Fruit fly (Drosophila melanogaster) whole organism, adult: ENCODE data around the gene scpr-B.
A peak's percentile ranks its signal among the peaks of the same experiment; 100 is the strongest.

Source experiments
- CG11617 ChIP-seq: fragments of 200-800 bp; sonication (Bioruptor generic); optimal IDR thresholded peaks from 2 replicates; lab custom pipeline; 2017; ENCODE audit warnings: mild to moderate bottlenecking, missing biosample characterization, missing genetic modification reagents, missing genetic modification characterization
- CG12768 ChIP-seq: fragments of 200-800 bp; sonication (Bioruptor generic); optimal IDR thresholded peaks from 2 replicates; lab custom pipeline; 2017; ENCODE audit warnings: missing biosample characterization, missing genetic modification characterization, mild to moderate bottlenecking, moderate library complexity, missing genetic modification reagents
- CG14711 ChIP-seq: fragments of 200-800 bp; sonication (Bioruptor generic); optimal IDR thresholded peaks from 2 replicates; lab custom pipeline; 2018; ENCODE audit warnings: missing biosample characterization, mild to moderate bottlenecking, missing genetic modification characterization, moderate library complexity
- CG1620 ChIP-seq: fragments of 200-800 bp; sonication (Bioruptor generic); optimal IDR thresholded peaks from 2 replicates; lab custom pipeline; 2016; ENCODE audit warnings: missing biosample characterization, missing genetic modification characterization
- CG33017 ChIP-seq: fragments of 200-800 bp; sonication (Bioruptor generic); optimal IDR thresholded peaks from 2 replicates; lab custom pipeline; 2018; ENCODE audit warnings: missing biosample characterization, mild to moderate bottlenecking, missing genetic modification characterization, moderate library complexity
- CG5204 ChIP-seq: fragments of 200-800 bp; sonication (Bioruptor generic); optimal IDR thresholded peaks from 2 replicates; lab custom pipeline; 2016; ENCODE audit warnings: missing biosample characterization, missing genetic modification characterization
- CG7045 ChIP-seq: fragments of 200-800 bp; sonication (Bioruptor generic); optimal IDR thresholded peaks from 2 replicates; lab custom pipeline; 2017; ENCODE audit warnings: missing biosample characterization, mild to moderate bottlenecking, missing genetic modification characterization
- CG7101 ChIP-seq: fragments of 200-800 bp; sonication (Bioruptor generic); optimal IDR thresholded peaks from 2 replicates; lab custom pipeline; 2018; ENCODE audit warnings: missing biosample characterization, mild to moderate bottlenecking, missing genetic modification characterization, moderate library complexity
- Clk ChIP-seq: fragments of 200-800 bp; sonication (Bioruptor generic); optimal IDR thresholded peaks from 2 replicates; lab custom pipeline; 2017; ENCODE audit warnings: missing biosample characterization, missing genetic modification characterization
- Crg-1 ChIP-seq: fragments of 200-800 bp; sonication (Bioruptor generic); optimal IDR thresholded peaks from 2 replicates; lab custom pipeline; 2016; ENCODE audit warnings: missing biosample characterization, missing genetic modification characterization
- Hr96 ChIP-seq: fragments of 200-800 bp; sonication (Bioruptor generic); optimal IDR thresholded peaks from 2 replicates; lab custom pipeline; 2016; ENCODE audit warnings: missing biosample characterization, missing genetic modification characterization
- Mnt ChIP-seq: fragments of 200-800 bp; sonication (Bioruptor generic); optimal IDR thresholded peaks from 2 replicates; lab custom pipeline; 2016; ENCODE audit warnings: missing biosample characterization, mild to moderate bottlenecking, missing genetic modification characterization
- bab1 ChIP-seq: fragments of 200-800 bp; sonication (Bioruptor generic); optimal IDR thresholded peaks from 3 replicates; lab custom pipeline; 2019; ENCODE audit warnings: missing biosample characterization, mild to moderate bottlenecking, missing genetic modification characterization, moderate library complexity
- cic ChIP-seq: fragments of 200-800 bp; sonication (Bioruptor generic); optimal IDR thresholded peaks from 2 replicates; lab custom pipeline; 2017; ENCODE audit warnings: missing biosample characterization, mild to moderate bottlenecking, missing genetic modification characterization, moderate library complexity
- cnc ChIP-seq, 2 experiments: fragments of >200 bp; optimal IDR thresholded peaks; 2 replicates each; lab custom pipeline; 2017
- kay ChIP-seq: fragments of 200-800 bp; sonication (Bioruptor generic); peaks from one replicate; lab custom pipeline; 2016; ENCODE audit warnings: missing biosample characterization, missing genetic modification characterization, borderline replicate concordance
- ovo ChIP-seq: fragments of 200-800 bp; sonication (Bioruptor generic); optimal IDR thresholded peaks from 2 replicates; lab custom pipeline; 2016; ENCODE audit warnings: missing biosample characterization, missing genetic modification characterization
- pad ChIP-seq: fragments of 200-800 bp; sonication (Bioruptor generic); optimal IDR thresholded peaks from 3 replicates; lab custom pipeline; 2017; ENCODE audit warnings: missing biosample characterization, missing genetic modification characterization, mild to moderate bottlenecking, moderate library complexity, missing genetic modification reagents
- tj ChIP-seq: fragments of 200-800 bp; sonication (Bioruptor generic); optimal IDR thresholded peaks from 3 replicates; lab custom pipeline; 2017; ENCODE audit warnings: missing biosample characterization, mild to moderate bottlenecking, missing genetic modification characterization, moderate library complexity
- toe ChIP-seq: fragments of 200-800 bp; sonication (Bioruptor generic); optimal IDR thresholded peaks from 2 replicates; lab custom pipeline; 2016; ENCODE audit warnings: missing biosample characterization, missing genetic modification characterization

Gene scpr-B

dm6 chr3R:11230392-11230791, 10.4 kb downstream of the scpr-B start, which contains the start of gene GCC88:
TSS of gene GCC88 (minus strand) at chr3R:11230600.
- no peak for TF ChIP-seq CG5204 (GFP tag; lab: Kevin White, UChicago)
- no peak for TF ChIP-seq CG7045 (GFP tag; lab: Kevin White, UChicago)
- TF ChIP-seq CG1620 (GFP tag; lab: Kevin White, UChicago): no peak
- no peak for TF ChIP-seq Clk (GFP tag; lab: Kevin White, UChicago)
- no peak for TF ChIP-seq bab1
- no peak for TF ChIP-seq CG33017

- TF ChIP-seq kay (GFP tag; lab: Kevin White, UChicago): no peak
- peak; percentile 69 for TF ChIP-seq Mnt
- peak; percentile 97 for TF ChIP-seq CG14711
- no peak for TF ChIP-seq Hr96 (GFP tag; lab: Kevin White, UChicago)
- peak; percentile 99 for TF ChIP-seq CG33017
- peak; percentile 87 for TF ChIP-seq CG1620 (GFP tag; lab: Kevin White, UChicago)
- no peak for TF ChIP-seq cnc (optimal IDR thresholded peaks at IDR 0.05; lab: Kevin White, UChicago)
- no peak for TF ChIP-seq toe (GFP tag; lab: Kevin White, UChicago)
- TF ChIP-seq bab1: peak; percentile 98
- TF ChIP-seq Crg-1 (GFP tag; lab: Kevin White, UChicago): peak; percentile 92
- TF ChIP-seq ovo (GFP tag; lab: Kevin White, UChicago): peak; percentile 87
- peak; percentile 99 for TF ChIP-seq CG7101 (tag; lab: Kevin White, UChicago)
- peak; percentile 66 for TF ChIP-seq pad (GFP tag; lab: Kevin White, UChicago)
- peak; percentile 95 for TF ChIP-seq CG11617 (GFP tag; lab: Kevin White, UChicago)
- no peak for TF ChIP-seq Clk (GFP tag; lab: Kevin White, UChicago)
- peak; percentile 89 for TF ChIP-seq CG12768 (GFP tag; lab: Kevin White, UChicago)
- TF ChIP-seq CG7045 (GFP tag; lab: Kevin White, UChicago): peak; percentile 91
- TF ChIP-seq CG5204 (GFP tag; lab: Kevin White, UChicago): no peak
- TF ChIP-seq tj (GFP tag; lab: Kevin White, UChicago): peak; percentile 68
- peak; percentile 62 for TF ChIP-seq cic (GFP tag; lab: Kevin White, UChicago)
Observed at dm6 chr3R:11226496-11226895, 14.3 kb downstream of the scpr-B start, which contains the start of gene CG17726. TSS of gene CG17726 (plus strand) at chr3R:11226762.

- TF ChIP-seq CG1620 (GFP tag; lab: Kevin White, UChicago) (no peak), CG5204 (GFP tag; lab: Kevin White, UChicago) (no peak), CG11617 (GFP tag; lab: Kevin White, UChicago) (no peak), tj (GFP tag; lab: Kevin White, UChicago) (no peak), pad (GFP tag; lab: Kevin White, UChicago) (no peak), CG14711 (no peak), CG7045 (GFP tag; lab: Kevin White, UChicago) (no peak), Hr96 (GFP tag; lab: Kevin White, UChicago) (no peak), toe (GFP tag; lab: Kevin White, UChicago) (no peak), kay (GFP tag; lab: Kevin White, UChicago) (no peak), bab1 (no peak), ovo (GFP tag; lab: Kevin White, UChicago) (no peak), Crg-1 (GFP tag; lab: Kevin White, UChicago) (no peak), cnc (optimal IDR thresholded peaks at IDR 0.05; lab: Kevin White, UChicago) (no peak), cic (GFP tag; lab: Kevin White, UChicago) (no peak), Clk (GFP tag; lab: Kevin White, UChicago) (no peak), CG7101 (tag; lab: Kevin White, UChicago) (no peak)
Observed at dm6 chr3R:11225220-11225619, 15.6 kb downstream of the scpr-B start, which contains the start of gene scpr-C. TSS of gene scpr-C (plus strand) at chr3R:11225520.

dm6 chr3R:11224478-11224877, 16.3 kb downstream of the scpr-B start:
- TF ChIP-seq Clk (GFP tag; lab: Kevin White, UChicago): no peak
- no peak for TF ChIP-seq kay (GFP tag; lab: Kevin White, UChicago)
- TF ChIP-seq CG33017: no peak

- TF ChIP-seq CG5204 (GFP tag; lab: Kevin White, UChicago): no peak
- peak; percentile 3 for TF ChIP-seq Mnt
Observed at dm6 chr3R:11222587-11222986, 18.2 kb downstream of the scpr-B start.

- TF ChIP-seq ovo (GFP tag; lab: Kevin White, UChicago) (peak; percentile 39), Hr96 (GFP tag; lab: Kevin White, UChicago) (peak; percentile 81), kay (GFP tag; lab: Kevin White, UChicago) (no peak), CG5204 (GFP tag; lab: Kevin White, UChicago) (no peak), tj (GFP tag; lab: Kevin White, UChicago) (peak; percentile 56), cic (GFP tag; lab: Kevin White, UChicago) (peak; percentile 75), CG7101 (tag; lab: Kevin White, UChicago) (peak; percentile 91), pad (GFP tag; lab: Kevin White, UChicago) (peak; percentile 73), CG11617 (GFP tag; lab: Kevin White, UChicago) (peak; percentile 84), CG14711 (peak; percentile 57), CG12768 (GFP tag; lab: Kevin White, UChicago) (peak; percentile 85), CG33017 (peak; percentile 90), CG7045 (GFP tag; lab: Kevin White, UChicago) (peak; percentile 69), toe (GFP tag; lab: Kevin White, UChicago) (peak; percentile 68), bab1 (peak; percentile 87), Mnt (peak; percentile 97), Clk (GFP tag; lab: Kevin White, UChicago) (peak; percentile 54), CG1620 (GFP tag; lab: Kevin White, UChicago) (peak; percentile 73), Crg-1 (GFP tag; lab: Kevin White, UChicago) (peak; percentile 78), cnc (optimal IDR thresholded peaks at IDR 0.05; lab: Kevin White, UChicago) (peak in 1 of 2 experiments; percentile 46)
Observed at dm6 chr3R:11221437-11222230, 19.2 kb downstream of the scpr-B start, which contains the start of the genes CG6693 and RpL3. TSS of gene CG6693 (minus strand) at chr3R:11221639. TSS of gene RpL3 (plus strand) at chr3R:11221894.
